Worm (Caenorhabditis elegans): Measurements from ENCODE around the gene srw-108.

srw-108 gene

ce11 chrV:487980-488379, 39.7 kb upstream of the srw-108 start:
- 0 out of 2 replicates have a peak, but pooled peaks have one; percentile 3 for TF ChIP-seq lim-7 (GFP tag; IDR thresholded peaks at IDR 0.05)
- no peak for TF ChIP-seq Y105C5A.15 (GFP tag; IDR thresholded peaks at IDR 0.05)
- TF ChIP-seq lin-13 (GFP tag; optimal IDR thresholded peaks at IDR 0.05): no peak
- no peak for TF ChIP-seq F26F4.8 (GFP tag; conservative IDR thresholded peaks at IDR 0.05)
- no peak for TF ChIP-seq ama-1 (optimal IDR thresholded peaks at IDR 0.05)
- no peak for TF ChIP-seq unc-39 (tag; optimal IDR thresholded peaks at IDR 0.05)
- TF ChIP-seq egl-43 (GFP tag; IDR thresholded peaks at IDR 0.05): 0 out of 2 replicates have a peak, but pooled peaks have one; percentile 63
- no peak for TF ChIP-seq hif-1 (tag; optimal IDR thresholded peaks at IDR 0.05)
- TF ChIP-seq mes-2 (tag; optimal IDR thresholded peaks at IDR 0.05; ENCODE audit: poor library complexity, severe bottlenecking): no peak
- peak; percentile 64 for TF ChIP-seq set-16 (GFP tag; IDR thresholded peaks at IDR 0.05)
- TF ChIP-seq ceh-32 (tag; optimal IDR thresholded peaks at IDR 0.05; ENCODE audit: poor library complexity): no peak
- no peak for TF ChIP-seq F37D6.2 (tag; optimal IDR thresholded peaks at IDR 0.05)
- TF ChIP-seq mdl-1 (tag; optimal IDR thresholded peaks at IDR 0.05): no peak
- no peak for TF ChIP-seq zip-2 (tag; optimal IDR thresholded peaks at IDR 0.05)
- TF ChIP-seq sdz-12 (GFP tag; optimal IDR thresholded peaks at IDR 0.05): no peak
- no peak for TF ChIP-seq zfp-3 (GFP tag; conservative IDR thresholded peaks at IDR 0.05)
- peak; percentile 11 for TF ChIP-seq aha-1 (tag)
- no peak for TF ChIP-seq pha-4 (GFP tag; IDR thresholded peaks at IDR 0.05)
- TF ChIP-seq pha-4 (tag; optimal IDR thresholded peaks at IDR 0.05): no peak
- no peak for TF ChIP-seq nhr-237 (tag; optimal IDR thresholded peaks at IDR 0.05)
- no peak for TF ChIP-seq lin-38 (GFP tag; IDR thresholded peaks at IDR 0.05)
- no peak for TF ChIP-seq lin-1 (GFP tag; IDR thresholded peaks at IDR 0.05)
- no peak for TF ChIP-seq tag-97 (GFP tag; IDR thresholded peaks at IDR 0.05)

ce11 chrV:489320-489719, 38.4 kb upstream of the srw-108 start, which contains the start of gene nhr-106:
nhr-106 (plus strand) TSS chrV:489620.
- TF ChIP-seq pqm-1 (tag; optimal IDR thresholded peaks at IDR 0.05) (peak; percentile 20), daf-16 (GFP tag; optimal IDR thresholded peaks at IDR 0.05) (no peak), daf-16 (tag; optimal IDR thresholded peaks at IDR 0.05) (peak; percentile 26), lim-7 (GFP tag; IDR thresholded peaks at IDR 0.05) (no peak), F44E2.7 (GFP tag; IDR thresholded peaks at IDR 0.05) (no peak), daf-19 (GFP tag; conservative IDR thresholded peaks at IDR 0.05) (no peak), ceh-62 (tag; optimal IDR thresholded peaks at IDR 0.05) (no peak), nhr-111 (GFP tag; optimal IDR thresholded peaks at IDR 0.05) (no peak), ceh-28 (tag; optimal IDR thresholded peaks at IDR 0.05) (no peak), saeg-2 (GFP tag; IDR thresholded peaks at IDR 0.05) (no peak), ces-1 (GFP tag; optimal IDR thresholded peaks at IDR 0.05) (no peak), nhr-10 (tag; optimal IDR thresholded peaks at IDR 0.05) (no peak), ZK337.2 (GFP tag; IDR thresholded peaks at IDR 0.05) (no peak), duxl-1 (tag; optimal IDR thresholded peaks at IDR 0.05; ENCODE audit: poor library complexity) (no peak), sdz-12 (GFP tag; optimal IDR thresholded peaks at IDR 0.05) (no peak), ama-1 (optimal IDR thresholded peaks at IDR 0.05) (no peak), madf-9 (GFP tag; conservative IDR thresholded peaks at IDR 0.05) (no peak), dmd-6 (GFP tag; IDR thresholded peaks at IDR 0.05) (peak; percentile 48; the same call in 1 of the 2 replicates), lin-1 (GFP tag; IDR thresholded peaks at IDR 0.05) (no peak), nhr-28 (tag; optimal IDR thresholded peaks at IDR 0.05) (peak; percentile 78), nhr-25 (tag; optimal IDR thresholded peaks at IDR 0.05; ENCODE audit: borderline replicate concordance, insufficient read depth) (no peak), ztf-11 (tag; optimal IDR thresholded peaks at IDR 0.05) (no peak), skn-1 (tag; optimal IDR thresholded peaks at IDR 0.05) (no peak), dpl-1 (GFP tag; optimal IDR thresholded peaks at IDR 0.05) (no peak), D1046.2 (GFP tag; IDR thresholded peaks at IDR 0.05) (no peak)

Data from whole organism, L4 larva.